Fruit fly (Drosophila melanogaster): Measurements from ENCODE around the gene CG7236.

dm6 chr2L:5748188-5748587 lies 42.0 kb downstream of the CG7236 start:
- TF ChIP-seq Crg-1 (GFP tag; optimal IDR thresholded peaks at IDR 0.05): no peak
- no peak for TF ChIP-seq CG1620 (GFP tag; optimal IDR thresholded peaks at IDR 0.05)
- TF ChIP-seq kay (GFP tag; ENCODE audit: borderline replicate concordance): no peak
- no peak for TF ChIP-seq ovo (GFP tag; optimal IDR thresholded peaks at IDR 0.05)
- TF ChIP-seq CG7101 (tag; optimal IDR thresholded peaks at IDR 0.05): no peak
- no peak for TF ChIP-seq CG5204 (GFP tag; optimal IDR thresholded peaks at IDR 0.05)
- TF ChIP-seq Mnt (GFP tag; optimal IDR thresholded peaks at IDR 0.05): no peak
- no peak for TF ChIP-seq cnc (optimal IDR thresholded peaks at IDR 0.05)
- TF ChIP-seq Hr96 (GFP tag; optimal IDR thresholded peaks at IDR 0.05): no peak
